8 worm cellular contexts compared by ENCODE assay signal in the genomic region with DNA sequence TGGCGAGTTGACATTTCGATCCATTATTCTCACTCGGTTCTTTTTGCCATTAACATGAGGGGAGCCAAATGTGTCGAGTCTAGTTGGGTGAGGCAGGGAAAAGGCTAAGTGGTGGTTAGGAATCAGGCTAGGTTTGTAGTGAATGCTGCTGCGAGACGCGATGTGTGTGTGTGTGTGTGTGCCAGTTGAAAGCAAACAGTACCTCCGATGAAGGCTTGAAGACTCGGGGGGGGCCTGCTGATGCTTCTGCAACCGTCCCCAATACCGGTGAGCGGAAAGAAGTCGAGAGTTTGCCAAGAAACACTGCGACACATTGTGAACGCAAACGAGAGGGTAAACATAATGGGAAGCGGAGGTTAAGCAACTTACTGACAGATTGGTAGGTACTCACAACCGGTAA.
TF ChIP-seq lines count a peak whose summit lies in the region.

A gene (minus strand): TSS at position 101 of the 400 bp plus-strand sequence.

TF ChIP-seq in whole organism, L1 larva, 84 proteins besides CTCF, POLR2A, EP300 and RAD21:
- TF ChIP-seq sup-37 (GFP tag; optimal IDR thresholded peaks at IDR 0.05; lab: Kevin White, UChicago) = no peak
- peak; percentile 6 for TF ChIP-seq nhr-77 (tag; optimal IDR thresholded peaks at IDR 0.05; lab: Kevin White, UChicago)
- no peak for TF ChIP-seq ceh-8 (GFP tag; optimal IDR thresholded peaks at IDR 0.05; lab: Kevin White, UChicago)
- no peak for TF ChIP-seq lin-13 (GFP tag; optimal IDR thresholded peaks at IDR 0.05; lab: Kevin White, UChicago)
- TF ChIP-seq hlh-17 (GFP tag; optimal IDR thresholded peaks at IDR 0.05; lab: Kevin White, UChicago; ENCODE audit: borderline replicate concordance) = peak; percentile 18
- no peak for TF ChIP-seq efl-1 (optimal IDR thresholded peaks at IDR 0.05; lab: Kevin White, UChicago)
- TF ChIP-seq efl-1 (GFP tag; optimal IDR thresholded peaks at IDR 0.05 in 1 of 2; lab: Kevin White, UChicago) = peak in 1 of 2 experiments; percentile 55
- no peak for TF ChIP-seq fkh-4 (tag; optimal IDR thresholded peaks at IDR 0.05; lab: Kevin White, UChicago; ENCODE audit: borderline replicate concordance)

TF ChIP-seq in whole organism, L2 larva, 48 proteins besides CTCF, POLR2A, EP300 and RAD21:
- no peak for TF ChIP-seq nhr-11 (tag; optimal IDR thresholded peaks at IDR 0.05; lab: Kevin White, UChicago)
- TF ChIP-seq F13H6.1 (tag; optimal IDR thresholded peaks at IDR 0.05; lab: Kevin White, UChicago) = peak; percentile 41

TF ChIP-seq in whole organism, L3 larva, 47 proteins besides CTCF, POLR2A, EP300 and RAD21:
- TF ChIP-seq eor-1 (tag; optimal IDR thresholded peaks at IDR 0.05; lab: Kevin White, UChicago) = no peak
- TF ChIP-seq pha-4 (tag; optimal IDR thresholded peaks at IDR 0.05; lab: Kevin White, UChicago) = peak; percentile 43

TF ChIP-seq in whole organism, L4 larva, 104 proteins besides CTCF, POLR2A, EP300 and RAD21:
- TF ChIP-seq aha-1 (tag; lab: Kevin White, UChicago) (peak; percentile 34), hlh-11 (tag; optimal IDR thresholded peaks at IDR 0.05; lab: Kevin White, UChicago) (no peak), nhr-48 (tag; optimal IDR thresholded peaks at IDR 0.05; lab: Kevin White, UChicago) (no peak), daf-16 (GFP tag; optimal IDR thresholded peaks at IDR 0.05; lab: Kevin White, UChicago) (no peak), daf-16 (tag; optimal IDR thresholded peaks at IDR 0.05; lab: Kevin White, UChicago) (no peak), duxl-1 (tag; optimal IDR thresholded peaks at IDR 0.05; lab: Kevin White, UChicago; ENCODE audit: poor library complexity) (no peak), D1046.2 (GFP tag; IDR thresholded peaks at IDR 0.05; lab: Robert Waterston, UW) (no peak)

TF ChIP-seq in whole organism, early embryonic, 17 proteins besides CTCF, POLR2A, EP300 and RAD21:
- TF ChIP-seq tbx-37 (GFP tag; conservative IDR thresholded peaks at IDR 0.05; lab: Robert Waterston, UW) (no peak), flt-1 (GFP tag; IDR thresholded peaks at IDR 0.05; lab: Robert Waterston, UW) (0 out of 2 replicates have a peak, but pooled peaks have one; percentile 11), scrt-1 (GFP tag; IDR thresholded peaks at IDR 0.05; lab: Robert Waterston, UW) (no peak), F13C5.2 (tag; optimal IDR thresholded peaks at IDR 0.05; lab: Kevin White, UChicago) (no peak), ceh-13 (GFP tag; optimal IDR thresholded peaks at IDR 0.05; lab: Kevin White, UChicago) (no peak), ets-7 (tag; optimal IDR thresholded peaks at IDR 0.05; lab: Kevin White, UChicago) (no peak), tra-4 (tag; optimal IDR thresholded peaks at IDR 0.05; lab: Kevin White, UChicago) (no peak), hnd-1 (tag; optimal IDR thresholded peaks at IDR 0.05; lab: Kevin White, UChicago) (no peak), hmg-4 (GFP tag; optimal IDR thresholded peaks at IDR 0.05; lab: Kevin White, UChicago) (peak; percentile 36), hmbx-1 (tag; optimal IDR thresholded peaks at IDR 0.05; lab: Kevin White, UChicago) (no peak), aly-1 (tag; optimal IDR thresholded peaks at IDR 0.05; lab: Kevin White, UChicago) (no peak), tbx-11 (GFP tag; IDR thresholded peaks at IDR 0.05; lab: Robert Waterston, UW) (no peak)

TF ChIP-seq in whole organism, late embryonic, 69 proteins besides CTCF, POLR2A, EP300 and RAD21:
- TF ChIP-seq dve-1 (tag; optimal IDR thresholded peaks at IDR 0.05; lab: Kevin White, UChicago) (peak; percentile 1), ceh-34 (tag; optimal IDR thresholded peaks at IDR 0.05; lab: Kevin White, UChicago) (peak; percentile 23), hlh-30 (tag; optimal IDR thresholded peaks at IDR 0.05; lab: Kevin White, UChicago; ENCODE audit: insufficient read depth) (no peak), ets-4 (tag; optimal IDR thresholded peaks at IDR 0.05; lab: Kevin White, UChicago) (peak; percentile 1), lin-11 (tag; optimal IDR thresholded peaks at IDR 0.05; lab: Kevin White, UChicago) (no peak), ceh-18 (tag; optimal IDR thresholded peaks at IDR 0.05; lab: Kevin White, UChicago) (no peak), ref-2 (tag; optimal IDR thresholded peaks at IDR 0.05; lab: Kevin White, UChicago) (peak; percentile 24), hlh-6 (tag; optimal IDR thresholded peaks at IDR 0.05; lab: Kevin White, UChicago) (no peak)

TF ChIP-seq in whole organism, midembryonic, 9 proteins besides CTCF, POLR2A, EP300 and RAD21:
- TF ChIP-seq flt-1 (GFP tag; IDR thresholded peaks at IDR 0.05; lab: Robert Waterston, UW) = no peak
- TF ChIP-seq cog-1 (tag; optimal IDR thresholded peaks at IDR 0.05; lab: Kevin White, UChicago) = no peak
- TF ChIP-seq tab-1 (GFP tag; IDR thresholded peaks at IDR 0.05; lab: Robert Waterston, UW) = no peak
- no peak for TF ChIP-seq T22C8.4 (GFP tag; IDR thresholded peaks at IDR 0.05; lab: Robert Waterston, UW)
- 0 out of 2 replicates have a peak, but pooled peaks have one; percentile 12 for TF ChIP-seq ztf-29 (GFP tag; IDR thresholded peaks at IDR 0.05; lab: Robert Waterston, UW)
- TF ChIP-seq ref-1 (GFP tag; conservative IDR thresholded peaks at IDR 0.05; lab: Robert Waterston, UW) = no peak

TF ChIP-seq in whole organism, mixed stage, embryonic, 35 proteins besides CTCF, POLR2A, EP300 and RAD21:
- TF ChIP-seq flh-1 (GFP tag; optimal IDR thresholded peaks at IDR 0.05; lab: Kevin White, UChicago) (no peak), sptf-1 (tag; optimal IDR thresholded peaks at IDR 0.05; lab: Kevin White, UChicago) (peak; percentile 10), lsy-2 (tag; optimal IDR thresholded peaks at IDR 0.05; lab: Kevin White, UChicago) (no peak), unc-62 (GFP tag; optimal IDR thresholded peaks at IDR 0.05; lab: Kevin White, UChicago) (no peak), ceh-43 (GFP tag; optimal IDR thresholded peaks at IDR 0.05; lab: Kevin White, UChicago) (no peak), mab-5 (tag; optimal IDR thresholded peaks at IDR 0.05; lab: Kevin White, UChicago) (no peak), sem-2 (GFP tag; optimal IDR thresholded peaks at IDR 0.05; lab: Kevin White, UChicago) (no peak), tbx-8 (GFP tag; optimal IDR thresholded peaks at IDR 0.05; lab: Kevin White, UChicago) (no peak), M03D4.4 (tag; optimal IDR thresholded peaks at IDR 0.05; lab: Kevin White, UChicago) (no peak)
